Fruit fly (Drosophila melanogaster) whole organism, prepupa: Measurements from ENCODE around the gene ppk5.

ENCODE experiments used
- CG10631 ChIP-seq: fragments of 200-800 bp; sonication (Bioruptor generic); optimal IDR thresholded peaks from 2 replicates; lab custom pipeline; 2016; ENCODE audit warnings: missing biosample characterization, missing genetic modification characterization
- CG11294 ChIP-seq: fragments of 200-800 bp; sonication (Bioruptor generic); IDR thresholded peaks from 2 replicates; pipeline ENCODE4 v1.3.6; 2022; ENCODE audit warnings: missing biosample characterization, missing genetic modification characterization
- CG6854 ChIP-seq: fragments of 200-800 bp; sonication (Bioruptor generic); optimal IDR thresholded peaks from 2 replicates; lab custom pipeline; 2017; ENCODE audit warnings: missing biosample characterization, mild to moderate bottlenecking, missing genetic modification characterization
- CG7368 ChIP-seq: fragments of 200-800 bp; sonication (Bioruptor generic); optimal IDR thresholded peaks from 3 replicates; lab custom pipeline; 2016; ENCODE audit warnings: missing biosample characterization, missing genetic modification characterization
- Eip75B ChIP-seq: fragments of 200-800 bp; sonication (Bioruptor generic); optimal IDR thresholded peaks from 3 replicates; lab custom pipeline; 2016; ENCODE audit warnings: missing biosample characterization, missing genetic modification characterization
- Gug ChIP-seq: fragments of 200-800 bp; sonication (Bioruptor generic); IDR thresholded peaks from 2 replicates; pipeline ENCODE4 v1.3.6; 2022; ENCODE audit warnings: missing biosample characterization, missing genetic modification characterization
- Lpt ChIP-seq: fragments of 200-800 bp; sonication (Bioruptor generic); optimal IDR thresholded peaks from 3 replicates; lab custom pipeline; 2016; ENCODE audit warnings: missing biosample characterization, missing genetic modification characterization
- Sox102F ChIP-seq: fragments of 200-800 bp; sonication (Bioruptor generic); optimal IDR thresholded peaks from 2 replicates; lab custom pipeline; 2016; ENCODE audit warnings: missing biosample characterization, mild to moderate bottlenecking, missing genetic modification characterization
- cyc ChIP-seq: fragments of 200-800 bp; sonication (Bioruptor generic); optimal IDR thresholded peaks from 3 replicates; lab custom pipeline; 2016; ENCODE audit warnings: missing biosample characterization, missing genetic modification characterization
- dac ChIP-seq: fragments of 200-800 bp; sonication (Bioruptor generic); optimal IDR thresholded peaks from 2 replicates; lab custom pipeline; 2017; ENCODE audit warnings: missing biosample characterization, mild to moderate bottlenecking, missing genetic modification characterization
- fkh ChIP-seq: fragments of 200-800 bp; sonication (Bioruptor generic); optimal IDR thresholded peaks from 3 replicates; lab custom pipeline; 2017; ENCODE audit warnings: missing biosample characterization, mild to moderate bottlenecking, missing genetic modification characterization, moderate library complexity
- ss ChIP-seq, 2 experiments: fragments of 200-800 bp; sonication (Bioruptor generic); optimal IDR thresholded peaks; 2 replicates in 1 of 2; 3 replicates in 1 of 2; lab custom pipeline; 2017 to 2018; ENCODE audit warnings: mild to moderate bottlenecking in 2 of 2, missing biosample characterization in 2 of 2, missing genetic modification characterization in 2 of 2, moderate library complexity in 1 of 2

DNA sequence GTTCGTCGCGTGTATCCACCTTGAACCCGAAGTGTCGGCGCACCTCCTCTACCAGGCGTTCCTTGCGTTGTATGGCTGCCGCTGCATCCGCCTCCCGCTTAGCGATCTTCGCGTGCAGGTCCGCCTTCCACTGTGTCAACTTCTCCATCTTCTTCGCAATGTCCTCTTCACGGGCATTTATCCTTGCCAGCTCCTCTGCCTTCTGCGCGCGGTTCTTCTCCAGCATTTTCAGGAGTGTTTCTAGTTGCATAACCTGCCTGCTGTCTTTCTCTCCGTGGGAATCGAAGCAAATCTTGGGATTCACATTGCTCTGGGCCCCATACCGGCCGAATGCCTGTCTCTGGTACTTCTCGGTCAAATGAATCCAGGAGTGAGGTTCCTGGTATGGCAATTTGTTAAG is 33.8 kb downstream of the ppk5 start:
- TF ChIP-seq CG6854 (GFP tag; lab: Kevin White, UChicago) (no peak), cyc (GFP tag; lab: Kevin White, UChicago) (no peak), ss (GFP tag; optimal IDR thresholded peaks at IDR 0.05; lab: Kevin White, UChicago) (no peak), Eip75B (GFP tag; lab: Kevin White, UChicago) (no peak), fkh (GFP tag; lab: Kevin White, UChicago) (no peak), CG11294 (no peak; the same call in 1 of the 2 replicates), CG7368 (GFP tag; lab: Kevin White, UChicago) (no peak), Sox102F (GFP tag; lab: Kevin White, UChicago) (no peak), dac (GFP tag; lab: Kevin White, UChicago) (no peak), CG10631 (no peak), Lpt (GFP tag; lab: Kevin White, UChicago) (no peak), Gug (no peak)
